Worm (Caenorhabditis elegans): ENCODE data around the gene str-116.

Gene str-116

DNA sequence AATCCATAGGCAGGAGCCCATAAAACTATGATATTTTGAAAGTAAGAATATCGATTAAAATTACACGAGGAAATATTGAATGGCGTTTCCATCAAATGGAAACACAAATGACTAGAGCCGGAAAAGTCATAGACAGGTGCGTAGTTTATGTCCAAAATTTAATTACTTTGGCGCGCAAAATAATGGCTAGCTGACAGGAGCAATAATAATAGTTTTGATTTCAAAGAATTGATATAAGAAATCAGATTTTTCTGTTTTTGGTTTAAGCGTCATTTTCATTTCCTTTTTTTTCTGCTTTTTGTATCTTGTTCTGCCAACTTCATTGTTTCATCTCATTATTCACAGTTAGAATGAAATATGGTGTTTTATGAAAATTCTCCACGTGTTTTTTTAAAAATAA is 3.8 kb upstream of the str-116 start, which contains the start of gene F07B10.4:
TSS of gene F07B10.4 (minus strand) at position 101 of the 400 bp plus-strand sequence.
- peak; percentile 11 for TF ChIP-seq fkh-8 (tag; optimal IDR thresholded peaks at IDR 0.05)
- no peak for TF ChIP-seq aly-2 (tag; optimal IDR thresholded peaks at IDR 0.05)
- TF ChIP-seq efl-3 (GFP tag; optimal IDR thresholded peaks at IDR 0.05) = no peak
- no peak for TF ChIP-seq lin-13 (GFP tag; optimal IDR thresholded peaks at IDR 0.05)
- TF ChIP-seq vab-15 (tag; optimal IDR thresholded peaks at IDR 0.05) = no peak
- no peak for TF ChIP-seq ama-1 (optimal IDR thresholded peaks at IDR 0.05)
- no peak for TF ChIP-seq nhr-19 (GFP tag; conservative IDR thresholded peaks at IDR 0.05)
- TF ChIP-seq sup-37 (GFP tag; optimal IDR thresholded peaks at IDR 0.05) = no peak
- TF ChIP-seq lin-14 (GFP tag; optimal IDR thresholded peaks at IDR 0.05) = no peak

ce11 chrV:11265482-11265881 is 1.3 kb upstream of the str-116 start, which contains the start of gene cln-3.1:
TSS of gene cln-3.1 (minus strand) at chrV:11265652.
- TF ChIP-seq elt-2 (tag; optimal IDR thresholded peaks at IDR 0.05) (peak; percentile 56), nhr-85 (tag) (no peak)

ce11 chrV:11268791-11269190 is 2.0 kb downstream of the str-116 start, which contains the start of gene str-115:
TSS of gene str-115 (plus strand) at chrV:11269091.
- TF ChIP-seq xbp-1 (tag; optimal IDR thresholded peaks at IDR 0.05) = no peak
- TF ChIP-seq mab-9 (GFP tag; IDR thresholded peaks at IDR 0.05) = no peak
- TF ChIP-seq sptf-1 (tag; optimal IDR thresholded peaks at IDR 0.05) = no peak
- no peak for TF ChIP-seq rnt-1 (tag; optimal IDR thresholded peaks at IDR 0.05)
- TF ChIP-seq nhr-20 (tag; optimal IDR thresholded peaks at IDR 0.05) = no peak
- no peak for TF ChIP-seq efl-3 (GFP tag; optimal IDR thresholded peaks at IDR 0.05)
- no peak for TF ChIP-seq blmp-1 (tag; optimal IDR thresholded peaks at IDR 0.05)
- TF ChIP-seq lin-14 (GFP tag; optimal IDR thresholded peaks at IDR 0.05) = no peak
- TF ChIP-seq zip-4 (GFP tag; optimal IDR thresholded peaks at IDR 0.05) = no peak
- no peak for TF ChIP-seq ceh-88 (GFP tag; IDR thresholded peaks at IDR 0.05)
- no peak for TF ChIP-seq hlh-17 (GFP tag; optimal IDR thresholded peaks at IDR 0.05; ENCODE audit: borderline replicate concordance)
- no peak for TF ChIP-seq unc-130 (tag; optimal IDR thresholded peaks at IDR 0.05)
- TF ChIP-seq nhr-12 (tag; optimal IDR thresholded peaks at IDR 0.05) = no peak
- TF ChIP-seq unc-30 (tag; optimal IDR thresholded peaks at IDR 0.05) = no peak
- TF ChIP-seq sox-4 (tag; optimal IDR thresholded peaks at IDR 0.05) = no peak

- TF ChIP-seq nhr-237 (tag; optimal IDR thresholded peaks at IDR 0.05) (no peak), lin-15B (tag; optimal IDR thresholded peaks at IDR 0.05) (no peak), ceh-63 (GFP tag; optimal IDR thresholded peaks at IDR 0.05) (no peak), fkh-4 (tag; optimal IDR thresholded peaks at IDR 0.05; ENCODE audit: borderline replicate concordance) (no peak), ztf-11 (tag; optimal IDR thresholded peaks at IDR 0.05) (no peak), sptf-1 (tag; optimal IDR thresholded peaks at IDR 0.05) (no peak), nhr-77 (tag; optimal IDR thresholded peaks at IDR 0.05) (no peak), lin-13 (GFP tag; optimal IDR thresholded peaks at IDR 0.05) (no peak), C04F5.9 (tag; optimal IDR thresholded peaks at IDR 0.05) (no peak), dsc-1 (tag; optimal IDR thresholded peaks at IDR 0.05) (no peak), unc-130 (tag; optimal IDR thresholded peaks at IDR 0.05) (no peak), unc-98 (GFP tag; IDR thresholded peaks at IDR 0.05) (no peak), fos-1 (tag; optimal IDR thresholded peaks at IDR 0.05) (no peak), ceh-82 (tag; optimal IDR thresholded peaks at IDR 0.05) (no peak), lsy-2 (tag; optimal IDR thresholded peaks at IDR 0.05) (no peak), mep-1 (tag; optimal IDR thresholded peaks at IDR 0.05) (no peak), nhr-20 (tag; optimal IDR thresholded peaks at IDR 0.05) (no peak), ceh-8 (GFP tag; optimal IDR thresholded peaks at IDR 0.05) (no peak), ceh-90 (tag; optimal IDR thresholded peaks at IDR 0.05) (no peak)
Measured at ce11 chrV:11271051-11271450, 4.3 kb downstream of the str-116 start, which contains the start of gene clec-222. TSS of gene clec-222 (plus strand) at chrV:11271351.
